Fruit fly (Drosophila melanogaster): ENCODE measurements around the gene CG14658.

Gene CG14658

dm6 chr3R:4811124-4811935, 19.0 kb downstream of the CG14658 start, which contains the start of gene Gmppb:
Gene Gmppb (plus strand): TSS chr3R:4811444.
- TF ChIP-seq ey (GFP tag; optimal IDR thresholded peaks at IDR 0.05) (no peak), sage (GFP tag; optimal IDR thresholded peaks at IDR 0.05) (no peak), Dif (GFP tag; optimal IDR thresholded peaks at IDR 0.05; ENCODE audit: partially characterized antibody) (no peak), Jra (GFP tag; optimal IDR thresholded peaks at IDR 0.05) (no peak), Dfd (GFP tag; optimal IDR thresholded peaks at IDR 0.05) (no peak), CG32264 (GFP tag; optimal IDR thresholded peaks at IDR 0.05) (no peak), Vsx2 (GFP tag; optimal IDR thresholded peaks at IDR 0.05; ENCODE audit: partially characterized antibody) (no peak), Hnf4 (GFP tag; optimal IDR thresholded peaks at IDR 0.05) (no peak), brk (GFP tag; optimal IDR thresholded peaks at IDR 0.05) (no peak), GATAd (GFP tag; optimal IDR thresholded peaks at IDR 0.05) (no peak), foxo (GFP tag; optimal IDR thresholded peaks at IDR 0.05) (no peak), N (GFP tag; optimal IDR thresholded peaks at IDR 0.05) (no peak)

- TF ChIP-seq Rel (GFP tag; optimal IDR thresholded peaks at IDR 0.05) (no peak), Rel (tag; optimal IDR thresholded peaks at IDR 0.05) (peak; percentile 64), dsf (GFP tag; optimal IDR thresholded peaks at IDR 0.05; ENCODE audit: borderline replicate concordance) (no peak), dmrt93B (GFP tag; optimal IDR thresholded peaks at IDR 0.05) (no peak), HLH106 (tag; optimal IDR thresholded peaks at IDR 0.05) (peak; percentile 20), Jra (GFP tag; optimal IDR thresholded peaks at IDR 0.05) (peak; percentile 55), rgr (GFP tag; optimal IDR thresholded peaks at IDR 0.05) (no peak), Dif (GFP tag; optimal IDR thresholded peaks at IDR 0.05; ENCODE audit: partially characterized antibody) (peak; percentile 12), woc (GFP tag; optimal IDR thresholded peaks at IDR 0.05) (no peak), lola (GFP tag; optimal IDR thresholded peaks at IDR 0.05) (peak; percentile 52), dl (GFP tag; optimal IDR thresholded peaks at IDR 0.05; ENCODE audit: insufficient read depth in 1 of 2, partially characterized antibody in 2 of 2) (peak in 1 of 2 experiments; percentile 65), Hr83 (GFP tag; optimal IDR thresholded peaks at IDR 0.05; ENCODE audit: poor library complexity, severe bottlenecking) (peak; percentile 79), foxo (GFP tag; optimal IDR thresholded peaks at IDR 0.05) (peak in 1 of 2 experiments; percentile 35), Abd-B (GFP tag; optimal IDR thresholded peaks at IDR 0.05) (no peak), usp (GFP tag; optimal IDR thresholded peaks at IDR 0.05) (no peak), GATAd (GFP tag; optimal IDR thresholded peaks at IDR 0.05) (no peak), tai (GFP tag; optimal IDR thresholded peaks at IDR 0.05) (no peak), sage (GFP tag; optimal IDR thresholded peaks at IDR 0.05) (no peak), ey (GFP tag; optimal IDR thresholded peaks at IDR 0.05) (peak; percentile 49), Sp1 (GFP tag; optimal IDR thresholded peaks at IDR 0.05) (peak; percentile 47), Vsx2 (GFP tag; optimal IDR thresholded peaks at IDR 0.05; ENCODE audit: partially characterized antibody) (peak; percentile 33), h (GFP tag; optimal IDR thresholded peaks at IDR 0.05) (peak; percentile 67), CG9705 (GFP tag; optimal IDR thresholded peaks at IDR 0.05) (no peak), brk (GFP tag; optimal IDR thresholded peaks at IDR 0.05) (peak; percentile 10), CG32264 (GFP tag; optimal IDR thresholded peaks at IDR 0.05) (no peak), CrebA (GFP tag; optimal IDR thresholded peaks at IDR 0.05; ENCODE audit: borderline replicate concordance) (no peak), N (GFP tag; optimal IDR thresholded peaks at IDR 0.05) (no peak), psq (GFP tag; optimal IDR thresholded peaks at IDR 0.05) (peak; percentile 99), Hr78 (GFP tag; optimal IDR thresholded peaks at IDR 0.05) (no peak), Mio (GFP tag; optimal IDR thresholded peaks at IDR 0.05) (peak; percentile 1), sv (GFP tag; optimal IDR thresholded peaks at IDR 0.05) (no peak), Hnf4 (GFP tag; optimal IDR thresholded peaks at IDR 0.05) (peak; percentile 73), Dfd (GFP tag; optimal IDR thresholded peaks at IDR 0.05) (peak; percentile 98), pan (optimal IDR thresholded peaks at IDR 0.05) (no peak), OdsH (GFP tag; optimal IDR thresholded peaks at IDR 0.05) (peak; percentile 48), Myc (optimal IDR thresholded peaks at IDR 0.05) (no peak), br (GFP tag; optimal IDR thresholded peaks at IDR 0.05) (peak; percentile 69), jim (GFP tag; optimal IDR thresholded peaks at IDR 0.05) (peak; percentile 41), fru (GFP tag; optimal IDR thresholded peaks at IDR 0.05) (peak; percentile 60)
Observed at dm6 chr3R:4809944-4810653, 20.2 kb downstream of the CG14658 start.

Measured in whole organism, wandering third instar larva.